Worm (Caenorhabditis elegans) whole organism, L4/young adult: ENCODE results near the gene F54B11.9.

Experiments
- W03F9.2 ChIP-seq: fragments of 150-350 bp; optimal IDR thresholded peaks from 2 replicates; lab custom pipeline; 2014; ENCODE audit warnings: missing biosample characterization, missing genetic modification characterization
- dao-5 ChIP-seq: sonication (generic microtip); optimal IDR thresholded peaks from 2 replicates; lab custom pipeline; 2016; ENCODE audit warnings: missing genotype, missing genetic modification characterization, moderate library complexity, missing compliant biosample characterization
- him-1 ChIP-seq: sonication (generic microtip); optimal IDR thresholded peaks from 2 replicates; lab custom pipeline; 2016; ENCODE audit warnings: missing genotype, missing genetic modification reagents, missing genetic modification characterization, missing compliant biosample characterization

- TF ChIP-seq him-1, result no peak
- no peak for TF ChIP-seq W03F9.2 (tag; lab: Kevin White, UChicago)
- no peak for TF ChIP-seq dao-5
Measured at ce11 chrX:13618574-13618973, 13.2 kb downstream of the F54B11.9 start, which contains the start of gene nlp-53.
